Fruit fly (Drosophila melanogaster) S2 (cell line): ENCODE data around the gene CG17186.

Experiments used
- CG8478 ChIP-seq: fragments of >200 bp; optimal IDR thresholded peaks from 2 replicates; lab custom pipeline; 2018
- CTCF ChIP-seq, 2 experiments: fragments of >200 bp; optimal IDR thresholded peaks; 2 replicates each; lab custom pipeline; 2018

dm6 chr3R:19826806-19827328, 50.4 kb downstream of the CG17186 start:
- TF ChIP-seq CG8478 (lab: Kevin White, UChicago) (no peak), CTCF (optimal IDR thresholded peaks at IDR 0.05; lab: Kevin White, UChicago) (no peak)
